Fruit fly (Drosophila melanogaster) whole organism, prepupa: ENCODE data around the gene CG17129.

Experiments used
- Blimp-1 ChIP-seq: fragments of 200-800 bp; sonication (Bioruptor generic); optimal IDR thresholded peaks from 3 replicates; lab custom pipeline; 2017; ENCODE audit warnings: missing biosample characterization, missing genetic modification characterization, mild to moderate bottlenecking, moderate library complexity, missing genetic modification reagents
- CG10631 ChIP-seq: fragments of 200-800 bp; sonication (Bioruptor generic); optimal IDR thresholded peaks from 2 replicates; lab custom pipeline; 2016; ENCODE audit warnings: missing biosample characterization, missing genetic modification characterization
- CG11294 ChIP-seq: fragments of 200-800 bp; sonication (Bioruptor generic); IDR thresholded peaks from 2 replicates; pipeline ENCODE4 v1.3.6; 2022; ENCODE audit warnings: missing biosample characterization, missing genetic modification characterization
- CG11902 ChIP-seq: fragments of 200-800 bp; sonication (Bioruptor generic); optimal IDR thresholded peaks from 3 replicates; lab custom pipeline; 2016; ENCODE audit warnings: missing biosample characterization, missing genetic modification characterization
- CG1621 ChIP-seq: fragments of 200-800 bp; sonication (Bioruptor generic); optimal IDR thresholded peaks from 3 replicates; lab custom pipeline; 2018; ENCODE audit warnings: missing biosample characterization, mild to moderate bottlenecking, missing genetic modification characterization
- CG16779 ChIP-seq: fragments of 200-800 bp; sonication (Bioruptor generic); optimal IDR thresholded peaks from 3 replicates; lab custom pipeline; 2017; ENCODE audit warnings: missing biosample characterization, mild to moderate bottlenecking, missing genetic modification characterization
- CG3032 ChIP-seq: fragments of 200-800 bp; optimal IDR thresholded peaks from 2 replicates; lab custom pipeline; 2019; ENCODE audit warnings: missing biosample characterization, mild to moderate bottlenecking, missing genetic modification characterization, moderate library complexity
- CG31627 ChIP-seq: fragments of 200-800 bp; sonication (Bioruptor generic); optimal IDR thresholded peaks from 3 replicates; lab custom pipeline; 2016; ENCODE audit warnings: missing biosample characterization, missing genetic modification characterization
- CG34406 ChIP-seq: fragments of 200-800 bp; sonication (Bioruptor generic); optimal IDR thresholded peaks from 3 replicates; lab custom pipeline; 2016; ENCODE audit warnings: missing biosample characterization, missing genetic modification characterization
- CG4318 ChIP-seq: fragments of 200-800 bp; sonication (Bioruptor generic); optimal IDR thresholded peaks from 3 replicates; lab custom pipeline; 2017; ENCODE audit warnings: missing biosample characterization, mild to moderate bottlenecking, missing genetic modification characterization
- CG6163 ChIP-seq: fragments of 200-800 bp; sonication (Bioruptor generic); IDR thresholded peaks from 3 replicates; pipeline ENCODE4 v1.3.6; 2022; ENCODE audit warnings: missing biosample characterization, missing genetic modification characterization
- CG6792 ChIP-seq: fragments of 200-800 bp; sonication (Bioruptor generic); optimal IDR thresholded peaks from 3 replicates; lab custom pipeline; 2016; ENCODE audit warnings: missing biosample characterization, missing genetic modification characterization
- CG6854 ChIP-seq: fragments of 200-800 bp; sonication (Bioruptor generic); optimal IDR thresholded peaks from 2 replicates; lab custom pipeline; 2017; ENCODE audit warnings: missing biosample characterization, mild to moderate bottlenecking, missing genetic modification characterization
- CG7368 ChIP-seq: fragments of 200-800 bp; sonication (Bioruptor generic); optimal IDR thresholded peaks from 3 replicates; lab custom pipeline; 2016; ENCODE audit warnings: missing biosample characterization, missing genetic modification characterization
- CG8119 ChIP-seq: fragments of 200-800 bp; sonication (Bioruptor generic); IDR thresholded peaks from 3 replicates; pipeline ENCODE4 v1.3.6; 2022; ENCODE audit warnings: missing biosample characterization, missing genetic modification characterization
- CG8319 ChIP-seq: fragments of 200-800 bp; sonication (Bioruptor generic); optimal IDR thresholded peaks from 3 replicates; lab custom pipeline; 2016; ENCODE audit warnings: missing biosample characterization, missing genetic modification characterization
- CG9139 ChIP-seq: fragments of 200-800 bp; sonication (Bioruptor generic); optimal IDR thresholded peaks from 3 replicates; lab custom pipeline; 2017; ENCODE audit warnings: missing biosample characterization, mild to moderate bottlenecking, missing genetic modification characterization
- Eip75B ChIP-seq: fragments of 200-800 bp; sonication (Bioruptor generic); optimal IDR thresholded peaks from 3 replicates; lab custom pipeline; 2016; ENCODE audit warnings: missing biosample characterization, missing genetic modification characterization
- Eip78C ChIP-seq: fragments of 200-800 bp; sonication (Bioruptor generic); peaks from one replicate; lab custom pipeline; 2016; ENCODE audit warnings: missing biosample characterization, missing genetic modification characterization
- Ets21C ChIP-seq: fragments of 200-800 bp; sonication (Bioruptor generic); optimal IDR thresholded peaks from 3 replicates; lab custom pipeline; 2016; ENCODE audit warnings: missing biosample characterization, missing genetic modification characterization
- Ets96B ChIP-seq: fragments of 200-800 bp; optimal IDR thresholded peaks from 2 replicates; lab custom pipeline; 2019; ENCODE audit warnings: missing biosample characterization, mild to moderate bottlenecking, missing genetic modification characterization, moderate library complexity
- Gug ChIP-seq: fragments of 200-800 bp; sonication (Bioruptor generic); IDR thresholded peaks from 2 replicates; pipeline ENCODE4 v1.3.6; 2022; ENCODE audit warnings: missing biosample characterization, missing genetic modification characterization
- Hr38 ChIP-seq: sonication (Bioruptor generic); optimal IDR thresholded peaks from 2 replicates; lab custom pipeline; 2016; ENCODE audit warnings: missing biosample characterization, missing genetic modification characterization
- Hr39 ChIP-seq: fragments of 200-800 bp; sonication (Bioruptor generic); optimal IDR thresholded peaks from 2 replicates; lab custom pipeline; 2016; ENCODE audit warnings: missing biosample characterization, missing genetic modification characterization
- Hr4 ChIP-seq: fragments of 200-800 bp; sonication (Bioruptor generic); optimal IDR thresholded peaks from 3 replicates; lab custom pipeline; 2016; ENCODE audit warnings: missing biosample characterization, missing genetic modification characterization
- Lpt ChIP-seq: fragments of 200-800 bp; sonication (Bioruptor generic); optimal IDR thresholded peaks from 3 replicates; lab custom pipeline; 2016; ENCODE audit warnings: missing biosample characterization, missing genetic modification characterization
- Met ChIP-seq: fragments of 200-800 bp; sonication (Bioruptor generic); optimal IDR thresholded peaks from 3 replicates; lab custom pipeline; 2016; ENCODE audit warnings: missing biosample characterization, missing genetic modification characterization
- Smox ChIP-seq: fragments of 200-800 bp; sonication (Bioruptor generic); optimal IDR thresholded peaks from 3 replicates; lab custom pipeline; 2016; ENCODE audit warnings: missing biosample characterization, missing genetic modification characterization
- Sox102F ChIP-seq: fragments of 200-800 bp; sonication (Bioruptor generic); optimal IDR thresholded peaks from 2 replicates; lab custom pipeline; 2016; ENCODE audit warnings: missing biosample characterization, mild to moderate bottlenecking, missing genetic modification characterization
- Sox14 ChIP-seq: fragments of 200-800 bp; sonication (Bioruptor generic); optimal IDR thresholded peaks from 3 replicates; lab custom pipeline; 2016; ENCODE audit warnings: missing biosample characterization, missing genetic modification characterization
- Sox15 ChIP-seq: fragments of 200-800 bp; sonication (Bioruptor generic); optimal IDR thresholded peaks from 3 replicates; lab custom pipeline; 2016; ENCODE audit warnings: missing biosample characterization, missing genetic modification characterization
- achi ChIP-seq: fragments of 200-800 bp; sonication (Bioruptor generic); optimal IDR thresholded peaks from 3 replicates; lab custom pipeline; 2016; ENCODE audit warnings: missing biosample characterization, missing genetic modification characterization
- cyc ChIP-seq: fragments of 200-800 bp; sonication (Bioruptor generic); optimal IDR thresholded peaks from 3 replicates; lab custom pipeline; 2016; ENCODE audit warnings: missing biosample characterization, missing genetic modification characterization
- dac ChIP-seq: fragments of 200-800 bp; sonication (Bioruptor generic); optimal IDR thresholded peaks from 2 replicates; lab custom pipeline; 2017; ENCODE audit warnings: missing biosample characterization, mild to moderate bottlenecking, missing genetic modification characterization
- dsx ChIP-seq: fragments of 200-800 bp; optimal IDR thresholded peaks from 3 replicates; lab custom pipeline; 2019; ENCODE audit warnings: missing biosample characterization, mild to moderate bottlenecking, missing genetic modification characterization, moderate library complexity; ENCODE audit not compliant: poor library complexity, severe bottlenecking
- esn ChIP-seq: fragments of 200-800 bp; sonication (Bioruptor generic); optimal IDR thresholded peaks from 2 replicates; lab custom pipeline; 2016; ENCODE audit warnings: missing biosample characterization, mild to moderate bottlenecking, missing genetic modification characterization, moderate library complexity
- fd59A ChIP-seq: fragments of 200-800 bp; sonication (Bioruptor generic); optimal IDR thresholded peaks from 2 replicates; lab custom pipeline; 2017; ENCODE audit warnings: missing biosample characterization, mild to moderate bottlenecking, missing genetic modification characterization, missing genetic modification reagents
- fd85E ChIP-seq: fragments of 200-800 bp; sonication (Bioruptor generic); optimal IDR thresholded peaks from 3 replicates; lab custom pipeline; 2016; ENCODE audit warnings: missing biosample characterization, missing genetic modification characterization
- fkh ChIP-seq: fragments of 200-800 bp; sonication (Bioruptor generic); optimal IDR thresholded peaks from 3 replicates; lab custom pipeline; 2017; ENCODE audit warnings: missing biosample characterization, mild to moderate bottlenecking, missing genetic modification characterization, moderate library complexity
- lz ChIP-seq: fragments of 200-800 bp; sonication (Bioruptor generic); optimal IDR thresholded peaks from 3 replicates; lab custom pipeline; 2016; ENCODE audit warnings: missing biosample characterization, missing genetic modification characterization
- net ChIP-seq: fragments of 200-800 bp; sonication (Bioruptor generic); optimal IDR thresholded peaks from 3 replicates; lab custom pipeline; 2016; ENCODE audit warnings: missing biosample characterization, missing genetic modification characterization
- pdm3 ChIP-seq: fragments of 200-800 bp; sonication (Bioruptor generic); optimal IDR thresholded peaks from 3 replicates; lab custom pipeline; 2016; ENCODE audit warnings: missing biosample characterization, missing genetic modification characterization
- ss ChIP-seq, 2 experiments: fragments of 200-800 bp; sonication (Bioruptor generic); optimal IDR thresholded peaks; 2 replicates in 1 of 2; 3 replicates in 1 of 2; lab custom pipeline; 2017 to 2018; ENCODE audit warnings: mild to moderate bottlenecking in 2 of 2, missing biosample characterization in 2 of 2, missing genetic modification characterization in 2 of 2, moderate library complexity in 1 of 2
- svp ChIP-seq: fragments of 200-800 bp; sonication (Bioruptor generic); peaks from one replicate; lab custom pipeline; 2016; ENCODE audit warnings: missing biosample characterization, missing genetic modification characterization
- topi ChIP-seq: fragments of 200-800 bp; sonication (Bioruptor generic); optimal IDR thresholded peaks from 3 replicates; lab custom pipeline; 2016; ENCODE audit warnings: missing biosample characterization, missing genetic modification characterization

The CG17129 gene

DNA sequence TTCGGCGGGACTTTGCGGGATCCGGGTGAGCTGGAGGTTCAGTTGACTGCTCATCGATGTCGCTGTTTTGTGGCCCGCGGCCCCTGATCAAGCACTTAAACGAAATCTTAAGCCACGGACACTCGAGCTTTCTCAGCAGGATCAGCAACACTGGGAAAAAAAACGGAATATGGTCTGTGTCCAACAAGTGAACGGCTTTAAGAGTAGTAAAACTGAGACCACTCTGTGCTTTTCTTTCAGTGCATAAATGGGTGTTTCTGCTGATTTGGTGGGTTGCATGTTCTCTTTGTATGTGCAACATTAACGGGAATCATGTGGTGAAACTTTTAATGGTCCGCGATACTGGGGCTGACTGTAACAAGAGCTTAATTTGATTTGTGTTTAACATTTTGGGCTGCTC, 49.2 kb upstream of the CG17129 start (continued):
- TF ChIP-seq Ets21C (GFP tag; lab: Kevin White, UChicago) (peak; percentile 39), CG11902 (GFP tag; lab: Kevin White, UChicago) (peak; percentile 15), CG6792 (peak; percentile 32), Sox15 (no peak), Hr4 (GFP tag; lab: Kevin White, UChicago) (no peak), ss (GFP tag; optimal IDR thresholded peaks at IDR 0.05; lab: Kevin White, UChicago) (no peak), Ets96B (tag; lab: Kevin White, UChicago) (no peak)

DNA sequence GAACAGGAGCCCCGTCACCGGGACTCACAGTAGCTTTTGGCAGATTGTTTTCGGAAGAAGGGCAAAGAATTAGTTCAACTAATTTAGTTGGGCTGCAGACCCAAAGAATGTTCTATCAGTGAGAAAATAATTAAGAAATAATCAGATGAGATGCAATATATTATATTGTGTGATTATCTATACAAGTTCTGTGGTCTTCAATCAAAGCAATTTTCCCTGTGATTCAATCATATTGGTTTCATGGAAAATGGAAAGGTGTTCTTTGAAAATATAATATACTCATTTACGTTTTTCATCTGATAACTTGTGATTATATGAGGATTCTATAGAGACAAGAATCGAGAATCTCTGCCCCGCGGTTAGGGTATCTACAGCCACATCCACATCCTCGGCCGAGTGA, 48.5 kb upstream of the CG17129 start:
- no peak for TF ChIP-seq achi (GFP tag; lab: Kevin White, UChicago)
- TF ChIP-seq Smox (GFP tag; lab: Kevin White, UChicago): peak; percentile 56
- peak; percentile 54 for TF ChIP-seq esn (GFP tag; lab: Kevin White, UChicago)
- TF ChIP-seq cyc (GFP tag; lab: Kevin White, UChicago): peak; percentile 15
- TF ChIP-seq Lpt: no peak
- peak; percentile 37 for TF ChIP-seq lz (GFP tag; lab: Kevin White, UChicago)
- TF ChIP-seq dac: no peak
- no peak for TF ChIP-seq CG6163 (GFP tag; lab: Robert Waterston, UW)
- TF ChIP-seq Eip78C (GFP tag; lab: Kevin White, UChicago): peak; percentile 57
- TF ChIP-seq Sox102F (GFP tag; lab: Kevin White, UChicago): peak; percentile 9
- no peak for TF ChIP-seq CG16779 (tag; lab: Kevin White, UChicago)
- TF ChIP-seq Sox14: peak; percentile 27
- TF ChIP-seq CG4318 (GFP tag; lab: Kevin White, UChicago): no peak
- peak; percentile 50 for TF ChIP-seq CG31627 (GFP tag; lab: Kevin White, UChicago)
- TF ChIP-seq topi (GFP tag; lab: Kevin White, UChicago): peak; percentile 48
- peak; percentile 42 for TF ChIP-seq Hr39
- TF ChIP-seq Gug (GFP tag; lab: Robert Waterston, UW): no peak
- TF ChIP-seq pdm3: no peak
- peak; percentile 2 for TF ChIP-seq Blimp-1 (GFP tag; lab: Kevin White, UChicago)
- peak; percentile 60 for TF ChIP-seq Met
- TF ChIP-seq Ets21C (GFP tag; lab: Kevin White, UChicago): peak; percentile 30
- peak; percentile 84 for TF ChIP-seq svp (GFP tag; lab: Kevin White, UChicago)

DNA sequence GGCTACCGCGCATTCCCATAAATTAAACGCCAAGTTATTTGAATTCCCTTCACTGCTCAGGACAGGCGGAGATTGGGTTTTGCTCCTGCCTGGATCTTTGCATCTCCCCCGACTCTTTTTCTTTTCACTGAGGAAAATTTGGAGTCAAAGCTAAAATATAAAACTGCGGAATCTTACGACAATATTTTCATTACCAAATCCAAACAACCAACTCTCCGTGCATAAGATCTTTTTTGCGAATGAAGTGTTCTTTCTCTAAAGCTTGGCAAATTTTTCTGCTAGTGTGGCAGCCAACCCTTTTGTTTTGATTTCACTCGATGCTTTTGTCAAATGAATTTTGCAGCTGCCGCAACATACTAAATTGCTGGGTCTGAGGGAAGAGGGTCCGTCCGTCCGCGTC, 47.7 kb upstream of the CG17129 start:
- TF ChIP-seq fkh (GFP tag; lab: Kevin White, UChicago) (no peak), fd85E (GFP tag; lab: Kevin White, UChicago) (no peak), fd59A (GFP tag; lab: Kevin White, UChicago) (no peak), cyc (GFP tag; lab: Kevin White, UChicago) (peak; percentile 91), CG11902 (GFP tag; lab: Kevin White, UChicago) (peak; percentile 43), topi (GFP tag; lab: Kevin White, UChicago) (peak; percentile 89), ss (GFP tag; optimal IDR thresholded peaks at IDR 0.05; lab: Kevin White, UChicago) (no peak), Sox14 (peak; percentile 79), lz (GFP tag; lab: Kevin White, UChicago) (peak; percentile 91), CG1621 (tag; lab: Kevin White, UChicago) (peak; percentile 32), Lpt (no peak), CG4318 (GFP tag; lab: Kevin White, UChicago) (no peak), CG6854 (GFP tag; lab: Kevin White, UChicago) (peak; percentile 76), CG8119 (no peak), CG16779 (tag; lab: Kevin White, UChicago) (no peak), CG9139 (GFP tag; lab: Kevin White, UChicago) (no peak), net (GFP tag; lab: Kevin White, UChicago) (peak; percentile 49), CG31627 (GFP tag; lab: Kevin White, UChicago) (peak; percentile 89), Ets96B (tag; lab: Kevin White, UChicago) (peak; percentile 26), CG7368 (GFP tag; lab: Kevin White, UChicago) (peak; percentile 53), esn (GFP tag; lab: Kevin White, UChicago) (peak; percentile 90), dac (no peak), Met (peak; percentile 92), CG8319 (GFP tag; lab: Kevin White, UChicago) (peak; percentile 29), Eip75B (GFP tag; lab: Kevin White, UChicago) (peak; percentile 68), CG11294 (GFP tag; lab: Robert Waterston, UW) (no peak), Ets21C (GFP tag; lab: Kevin White, UChicago) (peak; percentile 84), CG10631 (peak; percentile 51), pdm3 (peak; percentile 75), Hr38 (GFP tag; lab: Kevin White, UChicago) (no peak), Gug (GFP tag; lab: Robert Waterston, UW) (no peak), Blimp-1 (GFP tag; lab: Kevin White, UChicago) (peak; percentile 54), Sox15 (peak; percentile 42), CG3032 (tag; lab: Kevin White, UChicago) (peak; percentile 39), Smox (GFP tag; lab: Kevin White, UChicago) (peak; percentile 86), Sox102F (GFP tag; lab: Kevin White, UChicago) (peak; percentile 90), CG34406 (GFP tag; lab: Kevin White, UChicago) (peak; percentile 64), dsx (peak; percentile 30)
